Worm (Caenorhabditis elegans): ENCODE results near the gene F46F2.3.

DNA sequence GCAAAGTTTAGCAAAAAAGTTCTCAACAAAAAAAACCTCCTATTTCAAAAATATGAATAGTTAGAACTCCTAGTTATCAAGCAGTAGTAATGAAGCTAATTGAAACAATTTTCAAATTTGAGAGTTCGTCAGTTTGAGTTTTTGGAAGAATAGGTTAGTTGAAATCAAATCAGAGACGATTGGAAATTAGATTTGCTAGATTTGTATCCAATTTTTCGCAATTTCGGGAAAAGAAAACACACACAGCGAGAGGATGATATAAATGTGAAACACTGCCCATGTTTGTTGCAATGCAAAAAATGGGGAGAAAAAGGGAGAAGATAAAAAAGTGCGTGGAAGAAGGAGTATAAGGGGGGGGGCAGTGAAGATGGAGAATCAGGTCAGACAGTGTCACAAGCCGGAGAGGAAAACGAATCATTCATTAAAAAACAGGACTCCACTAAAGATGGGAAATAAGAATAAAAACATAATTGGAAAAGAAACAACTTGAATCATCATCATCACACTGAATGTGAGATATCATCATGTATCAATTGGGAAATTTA lies 34.8 kb downstream of the F46F2.3 start:
- TF ChIP-seq lir-1 (GFP tag; conservative IDR thresholded peaks at IDR 0.05): no peak
- no peak for TF ChIP-seq ceh-40 (GFP tag; IDR thresholded peaks at IDR 0.05)
- no peak for TF ChIP-seq B0035.1 (tag; optimal IDR thresholded peaks at IDR 0.05)
- TF ChIP-seq gei-17 (GFP tag; optimal IDR thresholded peaks at IDR 0.05): no peak
- TF ChIP-seq ama-1 (optimal IDR thresholded peaks at IDR 0.05): no peak
- TF ChIP-seq ama-1 (GFP tag; optimal IDR thresholded peaks at IDR 0.05): no peak
- no peak for TF ChIP-seq athp-1 (tag; optimal IDR thresholded peaks at IDR 0.05)
- no peak for TF ChIP-seq Y53G8AR.9 (GFP tag; conservative IDR thresholded peaks at IDR 0.05)
- no peak for TF ChIP-seq Y56A3A.18 (GFP tag; IDR thresholded peaks at IDR 0.05)
- no peak for TF ChIP-seq ztf-25 (GFP tag; IDR thresholded peaks at IDR 0.05)
- no peak for TF ChIP-seq nfyb-1 (GFP tag; IDR thresholded peaks at IDR 0.05)
- no peak for TF ChIP-seq zfh-2 (GFP tag; conservative IDR thresholded peaks at IDR 0.05)
- TF ChIP-seq attf-5 (GFP tag; optimal IDR thresholded peaks at IDR 0.05): no peak
- TF ChIP-seq unc-62 (GFP tag; optimal IDR thresholded peaks at IDR 0.05): no peak
- no peak for TF ChIP-seq C17E4.6 (GFP tag; IDR thresholded peaks at IDR 0.05)
